Fruit fly (Drosophila melanogaster): ENCODE measurements around the gene CG6428.

dm6 chrX:3964965-3965420, 3.5 kb downstream of the CG6428 start, which contains the start of gene lva:
- TF ChIP-seq cic (GFP tag; optimal IDR thresholded peaks at IDR 0.05) (peak; percentile 31), cnc (optimal IDR thresholded peaks at IDR 0.05) (no peak), CG5204 (GFP tag; optimal IDR thresholded peaks at IDR 0.05) (no peak), CG7045 (GFP tag; optimal IDR thresholded peaks at IDR 0.05) (no peak), CG33017 (tag; optimal IDR thresholded peaks at IDR 0.05) (no peak), Mnt (GFP tag; optimal IDR thresholded peaks at IDR 0.05) (peak; percentile 27), CG11617 (GFP tag; optimal IDR thresholded peaks at IDR 0.05) (peak; percentile 23), Hr96 (GFP tag; optimal IDR thresholded peaks at IDR 0.05) (no peak)
